Fruit fly (Drosophila melanogaster): ENCODE results near the gene HGTX.

Gene HGTX

DNA sequence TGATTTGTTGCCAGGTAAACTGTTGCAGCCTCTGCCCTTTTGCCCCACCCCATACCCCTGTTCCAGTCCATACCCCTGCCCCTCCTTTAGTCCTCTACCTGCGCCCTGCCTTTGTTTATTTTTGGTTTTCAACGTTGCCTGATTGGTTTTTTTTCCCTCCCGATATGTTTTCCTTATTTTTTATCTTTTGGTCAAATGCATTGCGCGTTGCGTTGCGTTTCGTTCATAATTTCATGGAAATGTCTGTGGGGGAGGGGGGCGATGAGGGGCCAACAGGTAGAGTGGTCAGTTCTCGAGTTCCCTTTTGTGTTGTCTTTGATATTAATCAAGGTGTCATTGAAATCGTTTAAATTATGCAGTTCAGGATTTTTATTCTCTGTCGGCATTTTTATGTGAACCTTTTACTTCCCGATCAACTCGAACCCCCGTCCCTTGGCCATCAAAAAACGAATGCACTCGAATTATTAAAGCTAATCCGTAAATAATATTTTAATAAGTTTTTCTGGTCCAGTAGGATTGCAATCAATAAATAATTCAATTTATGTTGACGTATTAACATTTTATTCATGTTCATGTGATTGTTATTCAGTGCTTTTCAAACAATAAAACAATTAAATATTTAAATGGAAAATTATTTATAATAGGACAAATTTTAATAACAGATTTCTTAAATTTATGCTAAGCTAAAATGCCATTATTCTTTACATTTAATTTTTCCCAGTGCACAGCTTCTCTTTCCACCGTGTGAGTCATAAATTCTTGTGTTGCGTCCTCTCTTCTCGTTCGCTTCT is 35.6 kb upstream of the HGTX start (continued):
- TF ChIP-seq CG18599 (GFP tag; optimal IDR thresholded peaks at IDR 0.05) (peak; percentile 36), CG4360 (GFP tag; IDR thresholded peaks at IDR 0.05) (peak; percentile 7; the same call in 1 of the 2 replicates), CG7556 (GFP tag; optimal IDR thresholded peaks at IDR 0.05) (peak; percentile 80), aop (GFP tag; IDR thresholded peaks at IDR 0.05) (0 out of 2 replicates have a peak, but pooled peaks have one; percentile 14), CG13424 (tag; optimal IDR thresholded peaks at IDR 0.05) (peak; percentile 77), CG3407 (GFP tag; optimal IDR thresholded peaks at IDR 0.05) (peak; percentile 50), CG9437 (GFP tag; optimal IDR thresholded peaks at IDR 0.05) (peak; percentile 66), cad (GFP tag; optimal IDR thresholded peaks at IDR 0.05) (no peak), Blimp-1 (GFP tag; optimal IDR thresholded peaks at IDR 0.05) (peak; percentile 78), CG7271 (tag; optimal IDR thresholded peaks at IDR 0.05) (peak; percentile 3), crol (GFP tag; IDR thresholded peaks at IDR 0.05) (peak; percentile 98), Hmx (GFP tag; optimal IDR thresholded peaks at IDR 0.05) (no peak), D19A (tag; optimal IDR thresholded peaks at IDR 0.05) (peak; percentile 75), dpn (GFP tag; optimal IDR thresholded peaks at IDR 0.05) (peak in 1 of 2 experiments; percentile 36), Lim3 (GFP tag; IDR thresholded peaks at IDR 0.05) (no peak), CG17829 (tag; optimal IDR thresholded peaks at IDR 0.05) (peak; percentile 94), CG30403 (GFP tag; optimal IDR thresholded peaks at IDR 0.05) (peak; percentile 67), btn (GFP tag; optimal IDR thresholded peaks at IDR 0.05) (no peak), H15 (GFP tag; IDR thresholded peaks at IDR 0.05) (no peak), cato (GFP tag; optimal IDR thresholded peaks at IDR 0.05; ENCODE audit: borderline replicate concordance) (peak; percentile 36), chm (GFP tag; IDR thresholded peaks at IDR 0.05) (peak; percentile 41; the same call in 1 of the 2 replicates), CG17385 (GFP tag; optimal IDR thresholded peaks at IDR 0.05) (peak; percentile 60), odd (GFP tag; optimal IDR thresholded peaks at IDR 0.05) (peak; percentile 57), lilli (GFP tag; optimal IDR thresholded peaks at IDR 0.05) (peak; percentile 29), CG4617 (GFP tag; optimal IDR thresholded peaks at IDR 0.05; ENCODE audit: borderline replicate concordance) (no peak), twi (tag; optimal IDR thresholded peaks at IDR 0.05) (peak; percentile 64), salm (tag; optimal IDR thresholded peaks at IDR 0.05) (peak; percentile 10), jumu (GFP tag; optimal IDR thresholded peaks at IDR 0.05) (no peak), CG7839 (tag; optimal IDR thresholded peaks at IDR 0.05) (peak; percentile 80), tll (GFP tag; optimal IDR thresholded peaks at IDR 0.05) (peak in 1 of 2 experiments; percentile 17), CG11504 (tag; optimal IDR thresholded peaks at IDR 0.05) (peak; percentile 71), CG14965 (GFP tag; optimal IDR thresholded peaks at IDR 0.05; ENCODE audit: borderline replicate concordance) (no peak), B-H2 (GFP tag; optimal IDR thresholded peaks at IDR 0.05) (no peak), unc-4 (GFP tag; IDR thresholded peaks at IDR 0.05; ENCODE audit: partially characterized antibody) (no peak), CG11723 (GFP tag; optimal IDR thresholded peaks at IDR 0.05) (peak; percentile 31), CG10462 (GFP tag; optimal IDR thresholded peaks at IDR 0.05) (peak; percentile 61), hbn (GFP tag; IDR thresholded peaks at IDR 0.05; ENCODE audit: partially characterized antibody) (no peak), CG13775 (GFP tag; optimal IDR thresholded peaks at IDR 0.05) (peak; percentile 77), psq (GFP tag; optimal IDR thresholded peaks at IDR 0.05) (peak; percentile 58), Sox100B (GFP tag; optimal IDR thresholded peaks at IDR 0.05) (peak; percentile 77), H2.0 (GFP tag; IDR thresholded peaks at IDR 0.05) (no peak), pb (GFP tag; optimal IDR thresholded peaks at IDR 0.05) (no peak), CG2116 (GFP tag; optimal IDR thresholded peaks at IDR 0.05) (peak; percentile 38), bab2 (GFP tag; optimal IDR thresholded peaks at IDR 0.05) (no peak), ro (GFP tag; IDR thresholded peaks at IDR 0.05) (no peak; the same call in 1 of the 2 replicates), Opbp (GFP tag; IDR thresholded peaks at IDR 0.05; ENCODE audit: partially characterized antibody) (no peak), lbe (GFP tag; optimal IDR thresholded peaks at IDR 0.05) (peak; percentile 75)
